Fruit fly (Drosophila melanogaster): ENCODE data around the gene pnt.

DNA sequence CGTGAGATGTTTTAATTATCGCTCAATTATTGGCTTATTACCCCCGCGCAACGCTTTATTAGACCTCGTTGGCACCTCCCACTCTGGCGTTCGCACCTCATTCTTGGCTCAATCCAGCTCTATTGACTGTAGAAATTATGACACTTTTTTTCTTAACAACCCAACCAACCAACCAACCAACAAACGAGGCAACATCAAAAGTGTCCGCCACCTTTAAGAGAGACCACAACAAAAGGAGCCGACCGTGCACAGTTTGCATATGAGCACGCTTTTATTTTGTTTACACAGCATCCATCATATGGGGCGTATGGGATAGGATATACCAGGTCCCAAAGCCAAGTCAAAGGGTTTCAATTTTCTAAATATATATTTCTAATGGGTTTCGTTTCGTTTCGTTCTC lies 5.3 kb downstream of the pnt start:
- TF ChIP-seq h (optimal IDR thresholded peaks at IDR 0.05), result no peak
- no peak for TF ChIP-seq Sin3A (optimal IDR thresholded peaks at IDR 0.05)
- no peak for TF ChIP-seq ttk (optimal IDR thresholded peaks at IDR 0.05)
- TF ChIP-seq psq (optimal IDR thresholded peaks at IDR 0.05), result no peak
- TF ChIP-seq Myc (optimal IDR thresholded peaks at IDR 0.05), result no peak
- TF ChIP-seq insv (optimal IDR thresholded peaks at IDR 0.05), result no peak

Data from Kc167 (cell line).